Worm (Caenorhabditis elegans) whole organism, mixed stage, embryonic: ENCODE data around the gene T18D3.6.

Experiments
- M03D4.4 ChIP-seq: sonication (generic microtip); optimal IDR thresholded peaks from 2 replicates; lab custom pipeline; 2017; ENCODE audit warnings: mild to moderate bottlenecking, missing genetic modification characterization, missing compliant biosample characterization
- blmp-1 ChIP-seq: fragments of 150-350 bp; optimal IDR thresholded peaks from 2 replicates; lab custom pipeline; 2014; ENCODE audit warnings: missing biosample characterization, missing genetic modification characterization
- ces-1 ChIP-seq: fragments of 150-350 bp; optimal IDR thresholded peaks from 2 replicates; lab custom pipeline; 2014; ENCODE audit warnings: missing biosample characterization, missing genetic modification reagents, missing genetic modification characterization
- cnd-1 ChIP-seq: fragments of 200-800 bp; sonication (Bioruptor generic); optimal IDR thresholded peaks from 2 replicates; lab custom pipeline; 2018; ENCODE audit warnings: mild to moderate bottlenecking, missing genetic modification characterization, missing compliant biosample characterization
- lsy-2 ChIP-seq: fragments of 150-350 bp; optimal IDR thresholded peaks from 2 replicates; lab custom pipeline; 2014; ENCODE audit warnings: missing biosample characterization, missing genetic modification characterization
- mep-1 ChIP-seq: fragments of 150-350 bp; optimal IDR thresholded peaks from 2 replicates; lab custom pipeline; 2017; ENCODE audit warnings: missing biosample characterization, missing genetic modification reagents, missing genetic modification characterization, inconsistent platforms
- nhr-237 ChIP-seq: fragments of 150-350 bp; optimal IDR thresholded peaks from 2 replicates; lab custom pipeline; 2014; ENCODE audit warnings: missing biosample characterization, missing genetic modification characterization
- nhr-28 ChIP-seq: fragments of 150-350 bp; optimal IDR thresholded peaks from 2 replicates; lab custom pipeline; 2014; ENCODE audit warnings: missing biosample characterization, missing genetic modification characterization
- nhr-76 ChIP-seq: sonication (generic microtip); optimal IDR thresholded peaks from 2 replicates; lab custom pipeline; 2017; ENCODE audit warnings: missing biosample characterization, missing genetic modification characterization
- pha-4 ChIP-seq: fragments of 150-350 bp; optimal IDR thresholded peaks from 2 replicates; lab custom pipeline; 2018; ENCODE audit warnings: missing biosample characterization, missing genetic modification reagents, missing genetic modification characterization
- sem-2 ChIP-seq: fragments of 200-800 bp; sonication (Bioruptor generic); optimal IDR thresholded peaks from 2 replicates; lab custom pipeline; 2018; ENCODE audit warnings: mild to moderate bottlenecking, missing genetic modification characterization, missing compliant biosample characterization
- sptf-1 ChIP-seq: sonication (generic microtip); optimal IDR thresholded peaks from 2 replicates; lab custom pipeline; 2017; ENCODE audit warnings: mild to moderate bottlenecking, missing genetic modification characterization, moderate library complexity, missing compliant biosample characterization
- unc-39 ChIP-seq: fragments of 150-350 bp; optimal IDR thresholded peaks from 2 replicates; lab custom pipeline; 2014; ENCODE audit warnings: missing biosample characterization, missing genetic modification characterization

DNA sequence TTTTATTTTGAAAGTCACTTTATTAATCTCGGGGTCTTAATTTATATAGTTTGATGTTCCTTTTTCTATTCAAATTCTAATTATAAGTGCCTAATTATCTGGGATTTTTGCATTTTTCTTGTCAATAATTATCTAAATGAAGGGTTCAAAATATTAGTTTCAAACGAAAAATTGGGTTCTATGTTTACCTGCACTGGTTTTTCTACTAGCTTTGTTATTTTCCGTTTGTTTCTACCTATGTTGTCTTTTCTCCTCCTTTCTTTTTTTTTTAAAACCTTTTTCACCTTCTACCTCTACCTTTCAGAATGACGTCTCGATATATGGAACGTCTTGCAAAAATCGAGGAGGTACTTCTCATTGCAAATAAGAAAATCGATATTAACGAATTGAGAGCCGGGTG lies 35.1 kb downstream of the T18D3.6 start, which contains the start of gene tbc-13:
- TF ChIP-seq blmp-1 (tag; lab: Kevin White, UChicago): no peak
- TF ChIP-seq nhr-28 (tag; lab: Kevin White, UChicago): no peak
- TF ChIP-seq lsy-2 (tag; lab: Kevin White, UChicago): no peak
- no peak for TF ChIP-seq nhr-237
- TF ChIP-seq M03D4.4 (tag; lab: Kevin White, UChicago): no peak
- no peak for TF ChIP-seq sem-2
- TF ChIP-seq ces-1 (GFP tag; lab: Kevin White, UChicago): no peak
- TF ChIP-seq unc-39 (tag; lab: Kevin White, UChicago): no peak
- no peak for TF ChIP-seq pha-4 (tag; lab: Kevin White, UChicago)
- no peak for TF ChIP-seq sptf-1 (tag; lab: Kevin White, UChicago)
- no peak for TF ChIP-seq nhr-76 (tag; lab: Kevin White, UChicago)
- no peak for TF ChIP-seq cnd-1 (tag; lab: Kevin White, UChicago)
- no peak for TF ChIP-seq mep-1 (tag; lab: Kevin White, UChicago)
